Worm (Caenorhabditis elegans) whole organism, L4 larva: ENCODE data around the gene C14C11.2.

ENCODE experiments used
- F10B5.3 ChIP-seq: sonication (generic microtip); optimal IDR thresholded peaks from 2 replicates; lab custom pipeline; 2016; ENCODE audit warnings: mild to moderate bottlenecking, missing genetic modification characterization, missing compliant biosample characterization
- R02D3.7 ChIP-seq: fragments of 150-350 bp; sonication (generic microtip); optimal IDR thresholded peaks from 3 replicates; lab custom pipeline; 2014; ENCODE audit warnings: missing biosample characterization, missing genetic modification characterization
- T26A8.4 ChIP-seq: fragments of 200-800 bp; sonication (Bioruptor generic); IDR thresholded peaks from 2 replicates; pipeline ENCODE4 v1.3.6; 2022; ENCODE audit warnings: missing genetic modification characterization, missing compliant biosample characterization
- Y105C5A.15 ChIP-seq: fragments of 200-800 bp; sonication (Bioruptor generic); IDR thresholded peaks from 2 replicates; pipeline ENCODE4 v1.3.6; 2022; ENCODE audit warnings: missing genetic modification characterization, missing compliant biosample characterization
- Y5F2A.4 ChIP-seq: fragments of 200-800 bp; sonication (Bioruptor generic); optimal IDR thresholded peaks from 2 replicates; lab custom pipeline; 2018; ENCODE audit warnings: mild to moderate bottlenecking, missing genetic modification characterization, missing compliant biosample characterization
- Y75B8A.6 ChIP-seq: fragments of 200-800 bp; sonication (Bioruptor generic); IDR thresholded peaks from 2 replicates; pipeline ENCODE4 v1.3.6; 2022; ENCODE audit warnings: missing genetic modification reagents, missing genetic modification characterization, missing compliant biosample characterization
- ZK337.2 ChIP-seq: fragments of 200-800 bp; sonication (Bioruptor generic); IDR thresholded peaks from 2 replicates; pipeline ENCODE4 v1.3.6; 2022; ENCODE audit warnings: missing genetic modification reagents, missing genetic modification characterization, missing compliant biosample characterization
- ZK546.5 ChIP-seq, 2 experiments: sonication (generic microtip); optimal IDR thresholded peaks; 2 replicates each; lab custom pipeline; 2017; ENCODE audit warnings: missing biosample characterization in 2 of 2, missing genetic modification characterization in 2 of 2
- ceh-28 ChIP-seq: fragments of 150-350 bp; optimal IDR thresholded peaks from 2 replicates; lab custom pipeline; 2014; ENCODE audit warnings: missing biosample characterization, missing genetic modification reagents, missing genetic modification characterization
- ceh-44 ChIP-seq: fragments of 200-800 bp; sonication (Bioruptor generic); IDR thresholded peaks from 2 replicates; pipeline ENCODE4 v1.3.6; 2022; ENCODE audit warnings: missing genetic modification reagents, missing genetic modification characterization, missing compliant biosample characterization
- ceh-82 ChIP-seq: sonication (generic microtip); optimal IDR thresholded peaks from 2 replicates; lab custom pipeline; 2017; ENCODE audit warnings: missing biosample characterization, missing genetic modification characterization
- cey-2 ChIP-seq: sonication (generic microtip); optimal IDR thresholded peaks from 3 replicates; lab custom pipeline; 2017; ENCODE audit warnings: missing genetic modification characterization, mild to moderate bottlenecking, missing compliant biosample characterization, antibody characterized with exemption, borderline replicate concordance; ENCODE audit not compliant: insufficient read depth
- ctbp-1 ChIP-seq: fragments of 200-800 bp; sonication (Bioruptor generic); IDR thresholded peaks from 2 replicates; pipeline ENCODE4 v1.3.6; 2022; ENCODE audit warnings: missing genetic modification reagents, missing genetic modification characterization, missing compliant biosample characterization
- daf-12 ChIP-seq: fragments of 150-350 bp; optimal IDR thresholded peaks from 2 replicates; lab custom pipeline; 2014; ENCODE audit warnings: missing biosample characterization, missing genetic modification reagents, missing genetic modification characterization
- daf-16 ChIP-seq, 3 experiments: sonication (generic microtip); optimal IDR thresholded peaks; 2 replicates each; lab custom pipeline; 2016 to 2017; ENCODE audit warnings: missing genetic modification characterization in 3 of 3, missing genetic modification reagents in 3 of 3, mild to moderate bottlenecking in 2 of 3, missing compliant biosample characterization in 2 of 3, missing biosample characterization in 1 of 3, moderate library complexity in 1 of 3
- dmd-6 ChIP-seq: fragments of 200-800 bp; sonication (Bioruptor generic); IDR thresholded peaks from 2 replicates; pipeline ENCODE4 v1.3.6; 2022; ENCODE audit warnings: missing genetic modification reagents, missing genetic modification characterization, missing compliant biosample characterization
- dmd-8 ChIP-seq: fragments of 200-800 bp; sonication (Bioruptor generic); IDR thresholded peaks from 2 replicates; pipeline ENCODE4 v1.3.6; 2022; ENCODE audit warnings: missing genetic modification characterization, missing compliant biosample characterization
- duxl-1 ChIP-seq: sonication (generic microtip); optimal IDR thresholded peaks from 2 replicates; lab custom pipeline; 2016; ENCODE audit warnings: mild to moderate bottlenecking, missing genetic modification characterization, moderate library complexity, missing compliant biosample characterization; ENCODE audit not compliant: poor library complexity
- dve-1 ChIP-seq: sonication (generic microtip); optimal IDR thresholded peaks from 2 replicates; lab custom pipeline; 2017; ENCODE audit warnings: antibody characterized with exemption, mild to moderate bottlenecking, missing genetic modification characterization, missing compliant biosample characterization; ENCODE audit not compliant: insufficient read depth
- egl-27 ChIP-seq: sonication (generic microtip); optimal IDR thresholded peaks from 3 replicates; lab custom pipeline; 2017; ENCODE audit warnings: missing biosample characterization, missing genetic modification reagents, missing genetic modification characterization
- hlh-11 ChIP-seq: fragments of 200-800 bp; sonication (Bioruptor generic); optimal IDR thresholded peaks from 2 replicates; lab custom pipeline; 2018; ENCODE audit warnings: mild to moderate bottlenecking, missing genetic modification characterization, missing compliant biosample characterization
- hmg-1.1 ChIP-seq: fragments of 200-800 bp; sonication (Bioruptor generic); IDR thresholded peaks from 2 replicates; pipeline ENCODE4 v1.3.6; 2022; ENCODE audit warnings: missing genetic modification reagents, missing genetic modification characterization, missing compliant biosample characterization
- lim-7 ChIP-seq: fragments of 200-800 bp; sonication (Bioruptor generic); IDR thresholded peaks from 2 replicates; pipeline ENCODE4 v1.3.6; 2022; ENCODE audit warnings: missing genetic modification characterization, missing compliant biosample characterization
- lin-1 ChIP-seq: fragments of 200-800 bp; sonication (Bioruptor generic); IDR thresholded peaks from 2 replicates; pipeline ENCODE4 v1.3.6; 2022; ENCODE audit warnings: missing genetic modification reagents, missing genetic modification characterization, missing compliant biosample characterization
- lin-13 ChIP-seq: fragments of 150-350 bp; optimal IDR thresholded peaks from 2 replicates; lab custom pipeline; 2014; ENCODE audit warnings: missing biosample characterization, missing genetic modification reagents, missing genetic modification characterization
- lin-38 ChIP-seq: fragments of 200-800 bp; sonication (Bioruptor generic); IDR thresholded peaks from 2 replicates; pipeline ENCODE4 v1.3.6; 2022; ENCODE audit warnings: missing genetic modification reagents, missing genetic modification characterization, missing compliant biosample characterization
- lin-39 ChIP-seq: fragments of 150-350 bp; optimal IDR thresholded peaks from 2 replicates; lab custom pipeline; 2014; ENCODE audit warnings: missing biosample characterization, missing genetic modification reagents, missing genetic modification characterization
- lsy-2 ChIP-seq, 2 experiments: fragments of 150-350 bp in 1 of 2; sonication (generic microtip) in 1 of 2; optimal IDR thresholded peaks; 2 replicates each; lab custom pipeline; 2014 to 2017; ENCODE audit warnings: missing biosample characterization in 2 of 2, missing genetic modification characterization in 2 of 2
- madf-5 ChIP-seq, 2 experiments: fragments of 200-800 bp; sonication (Bioruptor generic); IDR thresholded peaks; 2 replicates each; pipeline ENCODE4 v1.3.6; 2022; ENCODE audit warnings: missing compliant biosample characterization in 2 of 2, missing genetic modification characterization in 2 of 2
- madf-9 ChIP-seq: fragments of 200-800 bp; sonication (Bioruptor generic); conservative IDR thresholded peaks from 2 replicates; pipeline ENCODE4 v1.3.6; 2022; ENCODE audit warnings: missing genetic modification reagents, missing genetic modification characterization, missing compliant biosample characterization
- mdl-1 ChIP-seq, 2 experiments: fragments of 150-350 bp in 1 of 2; sonication (generic microtip) in 1 of 2; optimal IDR thresholded peaks; 2 replicates each; lab custom pipeline; 2014 to 2017; ENCODE audit warnings: missing biosample characterization in 2 of 2, missing genetic modification characterization in 2 of 2
- mes-2 ChIP-seq: sonication (generic microtip); optimal IDR thresholded peaks from 2 replicates; lab custom pipeline; 2016; ENCODE audit warnings: missing genotype, mild to moderate bottlenecking, missing genetic modification characterization, missing compliant biosample characterization; ENCODE audit not compliant: poor library complexity, severe bottlenecking
- mxl-3 ChIP-seq: fragments of 200-800 bp; sonication (Bioruptor generic); optimal IDR thresholded peaks from 2 replicates; lab custom pipeline; 2018; ENCODE audit warnings: mild to moderate bottlenecking, missing genetic modification characterization, missing compliant biosample characterization
- nhr-11 ChIP-seq: fragments of 150-350 bp; optimal IDR thresholded peaks from 2 replicates; lab custom pipeline; 2014; ENCODE audit warnings: missing biosample characterization, missing genetic modification characterization
- nhr-25 ChIP-seq: sonication (generic microtip); optimal IDR thresholded peaks from 2 replicates; lab custom pipeline; 2017; ENCODE audit warnings: missing genetic modification characterization, mild to moderate bottlenecking, missing compliant biosample characterization, antibody characterized with exemption, moderate library complexity, borderline replicate concordance; ENCODE audit not compliant: insufficient read depth
- nhr-28 ChIP-seq: fragments of 150-350 bp; optimal IDR thresholded peaks from 2 replicates; lab custom pipeline; 2014; ENCODE audit warnings: missing biosample characterization, missing genetic modification characterization
- nhr-41 ChIP-seq: fragments of 200-800 bp; sonication (Bioruptor generic); IDR thresholded peaks from 2 replicates; pipeline ENCODE4 v1.3.6; 2022; ENCODE audit warnings: missing genetic modification reagents, missing genetic modification characterization, missing compliant biosample characterization
- nhr-42 ChIP-seq: fragments of 200-800 bp; sonication (Bioruptor generic); IDR thresholded peaks from 2 replicates; pipeline ENCODE4 v1.3.6; 2022; ENCODE audit warnings: missing genetic modification characterization, missing compliant biosample characterization
- nhr-6 ChIP-seq: fragments of 150-350 bp; optimal IDR thresholded peaks from 2 replicates; lab custom pipeline; 2014; ENCODE audit warnings: missing biosample characterization, missing genetic modification characterization
- nhr-76 ChIP-seq: fragments of 150-350 bp; optimal IDR thresholded peaks from 2 replicates; lab custom pipeline; 2014; ENCODE audit warnings: missing biosample characterization, missing genetic modification characterization
- pqm-1 ChIP-seq: sonication (generic microtip); optimal IDR thresholded peaks from 2 replicates; lab custom pipeline; 2017; ENCODE audit warnings: missing biosample characterization, missing genetic modification characterization
- sdz-12 ChIP-seq: fragments of 200-800 bp; sonication (Bioruptor generic); optimal IDR thresholded peaks from 2 replicates; lab custom pipeline; 2018; ENCODE audit warnings: mild to moderate bottlenecking, missing genetic modification characterization, missing compliant biosample characterization
- skn-1 ChIP-seq: fragments of 150-350 bp; optimal IDR thresholded peaks from 2 replicates; lab custom pipeline; 2014; ENCODE audit warnings: missing biosample characterization, missing genetic modification characterization
- tra-1 ChIP-seq: fragments of 200-800 bp; sonication (Bioruptor generic); IDR thresholded peaks from 2 replicates; pipeline ENCODE4 v1.3.6; 2022; ENCODE audit warnings: missing genetic modification reagents, missing genetic modification characterization, missing compliant biosample characterization
- unc-62 ChIP-seq, 3 experiments: fragments of 150-350 bp in 1 of 3; sonication (generic microtip); optimal IDR thresholded peaks in 2 of 3; peaks in 1 of 3; 1 replicate in 1 of 3; 2 replicates in 2 of 3; lab custom pipeline; 2014 to 2017; ENCODE audit warnings: missing biosample characterization in 3 of 3, missing genetic modification characterization in 3 of 3, missing genetic modification reagents in 3 of 3, missing genotype in 1 of 3
- ztf-7 ChIP-seq: fragments of 150-350 bp; optimal IDR thresholded peaks from 2 replicates; lab custom pipeline; 2014; ENCODE audit warnings: missing biosample characterization, missing genetic modification characterization

The C14C11.2 gene

DNA sequence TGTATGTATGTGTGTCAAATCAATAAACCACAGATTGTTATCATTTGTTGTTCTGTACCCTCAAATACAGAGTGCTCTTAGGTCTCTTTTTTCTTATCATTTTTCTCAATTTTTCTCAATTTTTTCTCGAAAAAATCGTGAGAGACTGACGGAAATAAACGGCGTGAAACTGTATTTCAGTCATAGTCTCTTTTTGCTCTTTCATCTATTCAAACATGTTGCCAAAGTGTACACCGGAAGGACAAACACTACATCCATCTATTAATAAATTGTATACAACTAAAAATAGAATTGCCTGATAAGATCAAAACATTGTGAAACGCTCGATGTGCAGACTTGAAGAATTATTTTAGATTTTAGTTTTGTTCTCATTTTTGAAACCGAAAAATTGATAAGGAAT is 26.5 kb upstream of the C14C11.2 start:
- peak; percentile 28; the same call in 1 of the 2 replicates for TF ChIP-seq dmd-6 (GFP tag; lab: Robert Waterston, UW)
- TF ChIP-seq Y5F2A.4 (GFP tag; lab: Kevin White, UChicago), result no peak
- TF ChIP-seq dve-1, result peak; percentile 32
- no peak for TF ChIP-seq unc-62 (GFP tag; optimal IDR thresholded peaks at IDR 0.05 in 1 of 2; lab: Kevin White, UChicago)
- no peak for TF ChIP-seq unc-62 (tag; optimal IDR thresholded peaks at IDR 0.05; lab: Kevin White, UChicago)
- no peak for TF ChIP-seq daf-16 (GFP tag; optimal IDR thresholded peaks at IDR 0.05; lab: Kevin White, UChicago)
- TF ChIP-seq daf-16 (tag; optimal IDR thresholded peaks at IDR 0.05; lab: Kevin White, UChicago), result peak; percentile 66
- TF ChIP-seq nhr-28 (tag; lab: Kevin White, UChicago), result peak; percentile 18
- TF ChIP-seq nhr-6, result peak; percentile 6
- TF ChIP-seq duxl-1, result no peak
- TF ChIP-seq mxl-3 (GFP tag; lab: Kevin White, UChicago), result no peak
- no peak for TF ChIP-seq ceh-44 (GFP tag; lab: Robert Waterston, UW)

DNA sequence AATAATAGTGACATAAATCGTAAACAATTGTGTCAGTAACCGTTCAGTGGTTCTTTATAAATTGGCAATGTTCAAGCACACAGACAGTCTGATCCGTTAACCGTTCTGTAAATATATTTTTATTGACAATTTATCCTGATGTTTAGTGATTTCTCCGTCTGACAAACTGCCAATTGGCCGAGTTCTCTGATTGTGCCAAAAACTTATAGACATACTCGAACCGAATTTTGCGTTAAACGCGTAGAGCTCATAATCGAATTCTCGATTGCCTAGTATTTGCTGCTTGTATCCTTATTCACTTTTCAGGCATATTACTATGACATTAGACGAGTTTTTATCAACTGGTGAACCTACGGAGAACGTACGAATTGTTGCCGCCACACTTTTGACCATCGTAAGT is 16.8 kb upstream of the C14C11.2 start, which contains the start of gene srx-117:
Gene srx-117, plus strand, starts transcription at position 301 of the 400 bp plus-strand sequence.
- TF ChIP-seq egl-27 (tag; lab: Kevin White, UChicago) (no peak), dmd-6 (GFP tag; lab: Robert Waterston, UW) (no peak), ctbp-1 (no peak), lin-39 (tag; lab: Kevin White, UChicago) (no peak), nhr-42 (GFP tag; lab: Robert Waterston, UW) (no peak), lin-13 (no peak), tra-1 (GFP tag; lab: Robert Waterston, UW) (no peak)

DNA sequence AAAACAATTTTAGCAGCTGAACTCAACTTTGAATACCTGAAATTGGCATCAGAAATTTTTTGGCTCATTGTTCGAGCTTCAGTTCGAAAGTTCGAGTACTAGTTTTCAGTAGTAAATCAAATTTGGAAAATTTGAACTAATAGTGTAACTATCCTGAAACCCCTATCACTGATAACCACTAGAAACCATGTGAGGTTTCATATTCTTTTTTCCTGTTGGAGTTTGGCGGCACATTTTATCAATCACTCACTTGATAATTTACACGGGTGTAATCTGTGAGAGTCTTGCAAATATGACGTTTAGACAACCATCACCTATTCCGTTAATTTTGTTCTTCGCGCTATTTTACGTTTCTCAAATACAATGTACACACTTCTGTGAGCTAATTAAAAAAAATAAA is 13.6 kb upstream of the C14C11.2 start, which contains the start of gene C14C11.4:
Gene C14C11.4, plus strand, starts transcription at position 252 of the 400 bp plus-strand sequence.
- TF ChIP-seq ZK546.5 (tag; optimal IDR thresholded peaks at IDR 0.05; lab: Kevin White, UChicago) (no peak), nhr-11 (tag; lab: Kevin White, UChicago) (no peak), ceh-82 (tag; lab: Kevin White, UChicago) (no peak), nhr-76 (no peak), dmd-6 (GFP tag; lab: Robert Waterston, UW) (peak; percentile 65), cey-2 (tag; lab: Kevin White, UChicago) (no peak), nhr-41 (GFP tag; lab: Robert Waterston, UW) (no peak), dmd-8 (GFP tag; lab: Robert Waterston, UW) (no peak), ztf-7 (no peak), hlh-11 (tag; lab: Kevin White, UChicago) (peak; percentile 38), ceh-28 (tag; lab: Kevin White, UChicago) (no peak), lin-1 (GFP tag; lab: Robert Waterston, UW) (no peak), lsy-2 (tag; optimal IDR thresholded peaks at IDR 0.05; lab: Kevin White, UChicago) (no peak), lim-7 (GFP tag; lab: Robert Waterston, UW) (no peak), nhr-28 (tag; lab: Kevin White, UChicago) (peak; percentile 75), madf-9 (GFP tag; lab: Robert Waterston, UW) (no peak), T26A8.4 (GFP tag; lab: Robert Waterston, UW) (no peak), skn-1 (no peak), madf-5 (GFP tag; IDR thresholded peaks at IDR 0.05; lab: Robert Waterston, UW) (no peak), nhr-25 (tag; lab: Kevin White, UChicago) (no peak), daf-12 (no peak), Y75B8A.6 (GFP tag; lab: Robert Waterston, UW) (no peak), mdl-1 (tag; optimal IDR thresholded peaks at IDR 0.05; lab: Kevin White, UChicago) (peak in 1 of 2 experiments; percentile 4), lin-38 (GFP tag; lab: Robert Waterston, UW) (no peak), R02D3.7 (tag; lab: Kevin White, UChicago) (no peak), ZK337.2 (no peak), hmg-1.1 (GFP tag; lab: Robert Waterston, UW) (no peak), pqm-1 (tag; lab: Kevin White, UChicago) (peak; percentile 77), F10B5.3 (tag; lab: Kevin White, UChicago) (no peak), tra-1 (GFP tag; lab: Robert Waterston, UW) (no peak), sdz-12 (GFP tag; lab: Kevin White, UChicago) (no peak), Y105C5A.15 (no peak), mes-2 (tag; lab: Kevin White, UChicago) (no peak), mxl-3 (GFP tag; lab: Kevin White, UChicago) (peak; percentile 52)
